Fruit fly (Drosophila melanogaster) whole organism: ENCODE measurements around the gene Or85e.

Source experiments
- CG8478 ChIP-seq: fragments of >200 bp; optimal IDR thresholded peaks from 2 replicates; lab custom pipeline; 2018; ENCODE audit warnings: inconsistent platforms
- Dll ChIP-seq: fragments of >200 bp; optimal IDR thresholded peaks from 2 replicates; lab custom pipeline; 2017
- EcR ChIP-seq, 2 experiments: fragments of >200 bp; optimal IDR thresholded peaks; 2 replicates each; lab custom pipeline; 2017; ENCODE audit warnings: missing biosample characterization in 2 of 2, missing genetic modification characterization in 2 of 2, missing genetic modification reagents in 2 of 2
- pan ChIP-seq: fragments of >200 bp; optimal IDR thresholded peaks from 2 replicates; lab custom pipeline; 2017
- psq ChIP-seq: fragments of >200 bp; optimal IDR thresholded peaks from 2 replicates; lab custom pipeline; 2017
- usp ChIP-seq: fragments of >200 bp; optimal IDR thresholded peaks from 2 replicates; lab custom pipeline; 2017; ENCODE audit warnings: missing biosample characterization, missing genetic modification characterization, mixed read lengths

- TF ChIP-seq usp (GFP tag; lab: Kevin White, UChicago): no peak
- TF ChIP-seq EcR (GFP tag; optimal IDR thresholded peaks at IDR 0.05; lab: Kevin White, UChicago): no peak
- no peak for TF ChIP-seq psq (lab: Kevin White, UChicago)
- TF ChIP-seq CG8478 (lab: Kevin White, UChicago): no peak
- TF ChIP-seq pan (lab: Kevin White, UChicago): no peak
- no peak for TF ChIP-seq Dll (lab: Kevin White, UChicago)
These were observed 32.6 kb upstream of the Or85e start for dm6 chr3R:8668024-8668856.
